Fruit fly (Drosophila melanogaster) whole organism, embryonic: ENCODE measurements around the gene Fatp1.

Experiments
- ATbp ChIP-seq: fragments of 200-800 bp; sonication (Bioruptor generic); optimal IDR thresholded peaks from 2 replicates; lab custom pipeline; 2017; ENCODE audit warnings: missing biosample characterization, mild to moderate bottlenecking, missing genetic modification characterization, missing genetic modification reagents
- Atf3 ChIP-seq: fragments of 200-800 bp; sonication (Bioruptor generic); optimal IDR thresholded peaks from 3 replicates; lab custom pipeline; 2016; ENCODE audit warnings: missing biosample characterization, missing genetic modification characterization
- Awh ChIP-seq: fragments of 200-800 bp; sonication (Bioruptor generic); IDR thresholded peaks from 2 replicates; pipeline ENCODE4, ENCODE4 v1.3.6; 2022; ENCODE audit warnings: missing biosample characterization, missing genetic modification characterization
- C15 ChIP-seq: fragments of 200-800 bp; sonication (Bioruptor generic); IDR thresholded peaks from 3 replicates; pipeline ENCODE4 v1.3.6; 2022; ENCODE audit warnings: missing biosample characterization, missing genetic modification characterization
- CG11560 ChIP-seq: fragments of 200-800 bp; sonication (Bioruptor generic); IDR thresholded peaks from 3 replicates; pipeline ENCODE4 v1.3.6; 2022; ENCODE audit warnings: missing biosample characterization, missing genetic modification characterization
- CG12071 ChIP-seq: fragments of 200-800 bp; sonication (Bioruptor generic); optimal IDR thresholded peaks from 3 replicates; lab custom pipeline; 2018; ENCODE audit warnings: missing biosample characterization, mild to moderate bottlenecking, missing genetic modification characterization
- CG12299 ChIP-seq: fragments of 200-800 bp; sonication (Bioruptor generic); optimal IDR thresholded peaks from 2 replicates; lab custom pipeline; 2018; ENCODE audit warnings: missing biosample characterization, mild to moderate bottlenecking, missing genetic modification characterization
- CG15073 ChIP-seq: fragments of 200-800 bp; sonication (Bioruptor generic); optimal IDR thresholded peaks from 2 replicates; lab custom pipeline; 2016; ENCODE audit warnings: missing biosample characterization, missing genetic modification characterization
- CG16815 ChIP-seq: fragments of 200-800 bp; sonication (Bioruptor generic); optimal IDR thresholded peaks from 3 replicates; lab custom pipeline; 2017; ENCODE audit warnings: missing biosample characterization, mild to moderate bottlenecking, missing genetic modification characterization
- CG1792 ChIP-seq: fragments of 200-800 bp; sonication (Bioruptor generic); optimal IDR thresholded peaks from 2 replicates; lab custom pipeline; 2016; ENCODE audit warnings: missing biosample characterization, missing genetic modification characterization
- CG2129 ChIP-seq: fragments of 200-800 bp; sonication (Bioruptor generic); IDR thresholded peaks from 2 replicates; pipeline ENCODE4 v1.3.6; 2022; ENCODE audit warnings: missing biosample characterization, missing genetic modification characterization; ENCODE audit not compliant: partially characterized antibody
- CG2199 ChIP-seq: fragments of 200-800 bp; sonication (Bioruptor generic); IDR thresholded peaks from 3 replicates; pipeline ENCODE4 v1.3.6; 2022; ENCODE audit warnings: missing biosample characterization, missing genetic modification characterization
- CG2875 ChIP-seq: fragments of 200-800 bp; sonication (Bioruptor generic); optimal IDR thresholded peaks from 2 replicates; lab custom pipeline; 2017; ENCODE audit warnings: missing biosample characterization, mild to moderate bottlenecking, missing genetic modification characterization, missing genetic modification reagents
- CG32532 ChIP-seq: fragments of 200-800 bp; sonication (Bioruptor generic); IDR thresholded peaks from 2 replicates; pipeline ENCODE4 v1.3.6; 2022; ENCODE audit warnings: missing biosample characterization, missing genetic modification characterization
- CG33213 ChIP-seq: fragments of 200-800 bp; sonication (Bioruptor generic); optimal IDR thresholded peaks from 3 replicates; lab custom pipeline; 2016; ENCODE audit warnings: missing biosample characterization, missing genetic modification characterization
- CG6175 ChIP-seq: fragments of 200-800 bp; sonication (Bioruptor generic); IDR thresholded peaks from 3 replicates; pipeline ENCODE4 v1.3.6; 2022; ENCODE audit warnings: missing biosample characterization, missing genetic modification characterization
- CG8924 ChIP-seq: fragments of 200-800 bp; optimal IDR thresholded peaks from 3 replicates; lab custom pipeline; 2019; ENCODE audit warnings: missing biosample characterization, mild to moderate bottlenecking, missing genetic modification characterization, moderate library complexity
- D19B ChIP-seq: fragments of 200-800 bp; sonication (Bioruptor generic); optimal IDR thresholded peaks from 2 replicates; lab custom pipeline; 2017; ENCODE audit warnings: missing biosample characterization, mild to moderate bottlenecking, missing genetic modification characterization
- Dll ChIP-seq: fragments of 200-800 bp; sonication (Bioruptor generic); IDR thresholded peaks from 4 replicates; pipeline ENCODE4 v1.3.6; 2022; ENCODE audit warnings: missing biosample characterization, missing genetic modification characterization; ENCODE audit not compliant: partially characterized antibody
- Dref ChIP-seq: fragments of 200-800 bp; sonication (Bioruptor generic); IDR thresholded peaks from 2 replicates; pipeline ENCODE4 v1.3.6; 2022; ENCODE audit warnings: missing biosample characterization, missing genetic modification characterization
- Ets65A ChIP-seq: fragments of 200-800 bp; sonication (Bioruptor generic); peaks from one replicate; lab custom pipeline; 2016; ENCODE audit warnings: missing biosample characterization, missing genetic modification characterization
- Gsc ChIP-seq: fragments of 200-800 bp; sonication (Bioruptor generic); IDR thresholded peaks from 2 replicates; pipeline ENCODE4 v1.3.6; 2022; ENCODE audit warnings: missing biosample characterization, missing genetic modification characterization
- HLHmδ ChIP-seq: fragments of 200-800 bp; sonication (Bioruptor generic); optimal IDR thresholded peaks from 2 replicates; lab custom pipeline; 2018; ENCODE audit warnings: missing biosample characterization, mild to moderate bottlenecking, missing genetic modification characterization, moderate library complexity
- Hmx ChIP-seq: fragments of 200-800 bp; sonication (Bioruptor generic); optimal IDR thresholded peaks from 2 replicates; lab custom pipeline; 2016; ENCODE audit warnings: missing biosample characterization, missing genetic modification characterization
- Hsf ChIP-seq: fragments of 200-800 bp; sonication (Bioruptor generic); optimal IDR thresholded peaks from 3 replicates; lab custom pipeline; 2016; ENCODE audit warnings: missing biosample characterization, missing genetic modification characterization
- MTF-1 ChIP-seq: fragments of 200-800 bp; sonication (Bioruptor generic); optimal IDR thresholded peaks from 2 replicates; lab custom pipeline; 2018; ENCODE audit warnings: missing biosample characterization, mild to moderate bottlenecking, missing genetic modification characterization, borderline replicate concordance
- Nf-YC ChIP-seq: fragments of 200-800 bp; optimal IDR thresholded peaks from 3 replicates; lab custom pipeline; 2019; ENCODE audit warnings: missing biosample characterization, mild to moderate bottlenecking, missing genetic modification characterization, moderate library complexity
- Six4 ChIP-seq: fragments of 200-800 bp; sonication (Bioruptor generic); optimal IDR thresholded peaks from 2 replicates; lab custom pipeline; 2016; ENCODE audit warnings: missing biosample characterization, missing genetic modification characterization
- Vsx1 ChIP-seq: fragments of 200-800 bp; sonication (Bioruptor generic); optimal IDR thresholded peaks from 2 replicates; lab custom pipeline; 2017; ENCODE audit warnings: missing biosample characterization, mild to moderate bottlenecking, missing genetic modification characterization, missing genetic modification reagents
- YL-1 ChIP-seq: fragments of 200-800 bp; sonication (Bioruptor generic); optimal IDR thresholded peaks from 3 replicates; lab custom pipeline; 2017; ENCODE audit warnings: missing biosample characterization, mild to moderate bottlenecking, missing genetic modification characterization
- ap ChIP-seq: fragments of 200-800 bp; sonication (Bioruptor generic); IDR thresholded peaks from 2 replicates; pipeline ENCODE4 v1.3.6; 2022; ENCODE audit warnings: missing biosample characterization, missing genetic modification characterization
- chif ChIP-seq, 2 experiments: fragments of 200-800 bp; sonication (Bioruptor generic); optimal IDR thresholded peaks; 3 replicates each; lab custom pipeline; 2016; ENCODE audit warnings: missing biosample characterization in 2 of 2, missing genetic modification characterization in 2 of 2
- ci ChIP-seq: fragments of 200-800 bp; sonication (Bioruptor generic); IDR thresholded peaks from 3 replicates; pipeline ENCODE4 v1.3.6; 2022; ENCODE audit warnings: missing biosample characterization, missing genetic modification characterization
- crc ChIP-seq: fragments of 200-800 bp; sonication (Bioruptor generic); optimal IDR thresholded peaks from 2 replicates; lab custom pipeline; 2016; ENCODE audit warnings: missing biosample characterization, missing genetic modification characterization
- dpn ChIP-seq, 2 experiments: fragments of 200-800 bp; sonication (Bioruptor generic); optimal IDR thresholded peaks; 3 replicates each; lab custom pipeline; 2016; ENCODE audit warnings: missing biosample characterization in 2 of 2, missing genetic modification characterization in 2 of 2
- ewg ChIP-seq: fragments of 200-800 bp; sonication (Bioruptor generic); optimal IDR thresholded peaks from 3 replicates; lab custom pipeline; 2017; ENCODE audit warnings: mild to moderate bottlenecking, missing biosample characterization, missing genetic modification reagents, missing genetic modification characterization
- fd3F ChIP-seq: fragments of 200-800 bp; sonication (Bioruptor generic); optimal IDR thresholded peaks from 2 replicates; lab custom pipeline; 2018; ENCODE audit warnings: missing biosample characterization, mild to moderate bottlenecking, missing genetic modification characterization, moderate library complexity
- gsb ChIP-seq: fragments of 200-800 bp; sonication (Bioruptor generic); IDR thresholded peaks from 2 replicates; pipeline ENCODE4 v1.3.6; 2022; ENCODE audit warnings: missing biosample characterization, missing genetic modification characterization
- ind ChIP-seq: fragments of 200-800 bp; sonication (Bioruptor generic); optimal IDR thresholded peaks from 3 replicates; lab custom pipeline; 2016; ENCODE audit warnings: missing biosample characterization, missing genetic modification characterization
- lov ChIP-seq, 2 experiments: fragments of 200-800 bp in 1 of 2; fragments of >200 bp in 1 of 2; sonication (Bioruptor generic) in 1 of 2; IDR thresholded peaks in 1 of 2; optimal IDR thresholded peaks in 1 of 2; 2 replicates in 1 of 2; 3 replicates in 1 of 2; pipeline versions ENCODE4 v1.3.6 to Lab custom; 2017 to 2022; ENCODE audit warnings: missing biosample characterization in 1 of 2, missing genetic modification characterization in 1 of 2
- org-1 ChIP-seq: fragments of 200-800 bp; sonication (Bioruptor generic); optimal IDR thresholded peaks from 2 replicates; lab custom pipeline; 2017; ENCODE audit warnings: missing biosample characterization, missing genetic modification characterization
- pb ChIP-seq: fragments of 200-800 bp; sonication (Bioruptor generic); optimal IDR thresholded peaks from 3 replicates; lab custom pipeline; 2016; ENCODE audit warnings: missing biosample characterization, missing genetic modification characterization
- phol ChIP-seq: fragments of 200-800 bp; sonication (Bioruptor generic); optimal IDR thresholded peaks from 3 replicates; lab custom pipeline; 2018; ENCODE audit warnings: missing biosample characterization, mild to moderate bottlenecking, missing genetic modification characterization, moderate library complexity
- pum ChIP-seq: fragments of 200-800 bp; sonication (Bioruptor generic); optimal IDR thresholded peaks from 2 replicates; lab custom pipeline; 2016; ENCODE audit warnings: missing biosample characterization, missing genetic modification characterization
- sens-2 ChIP-seq: fragments of 200-800 bp; sonication (Bioruptor generic); IDR thresholded peaks from 2 replicates; pipeline ENCODE4 v1.3.6; 2022; ENCODE audit warnings: missing biosample characterization, missing genetic modification characterization
- seq ChIP-seq: fragments of 200-800 bp; sonication (Bioruptor generic); IDR thresholded peaks from 2 replicates; pipeline ENCODE4 v1.3.6; 2022; ENCODE audit warnings: missing biosample characterization, missing genetic modification characterization
- slou ChIP-seq: fragments of 200-800 bp; sonication (Bioruptor generic); optimal IDR thresholded peaks from 3 replicates; lab custom pipeline; 2016; ENCODE audit warnings: missing biosample characterization, missing genetic modification characterization
- tna ChIP-seq: fragments of 200-800 bp; sonication (Bioruptor generic); IDR thresholded peaks from 2 replicates; pipeline ENCODE4 v1.3.6; 2022; ENCODE audit warnings: missing biosample characterization, missing genetic modification characterization; ENCODE audit not compliant: partially characterized antibody
- trem ChIP-seq: fragments of 200-800 bp; optimal IDR thresholded peaks from 3 replicates; lab custom pipeline; 2019; ENCODE audit warnings: missing biosample characterization, mild to moderate bottlenecking, missing genetic modification characterization, moderate library complexity
- zen ChIP-seq: fragments of 200-800 bp; sonication (Bioruptor generic); optimal IDR thresholded peaks from 3 replicates; lab custom pipeline; 2018; ENCODE audit warnings: missing biosample characterization, mild to moderate bottlenecking, missing genetic modification characterization, moderate library complexity
- zfh2 ChIP-seq: fragments of 200-800 bp; sonication (Bioruptor generic); optimal IDR thresholded peaks from 2 replicates; lab custom pipeline; 2016; ENCODE audit warnings: missing biosample characterization, missing genetic modification characterization

Gene Fatp1

dm6 chr2L:10565674-10566073, 48.7 kb upstream of the Fatp1 start (continued):
- TF ChIP-seq Hmx (GFP tag; lab: Kevin White, UChicago): no peak
- no peak for TF ChIP-seq CG15073
- no peak for TF ChIP-seq CG2199
- TF ChIP-seq tna: no peak
- TF ChIP-seq D19B: peak; percentile 41
- peak; percentile 19 for TF ChIP-seq slou (GFP tag; lab: Kevin White, UChicago)
- peak; percentile 70; the same call in 1 of the 2 replicates for TF ChIP-seq CG32532 (GFP tag; lab: Robert Waterston, UW)
- no peak for TF ChIP-seq zen (tag; lab: Kevin White, UChicago)
- no peak for TF ChIP-seq ewg (GFP tag; lab: Kevin White, UChicago)
- TF ChIP-seq Six4 (GFP tag; lab: Kevin White, UChicago): no peak
- no peak for TF ChIP-seq CG12299 (tag; lab: Kevin White, UChicago)
- no peak for TF ChIP-seq Atf3 (GFP tag; lab: Kevin White, UChicago)
- peak; percentile 22 for TF ChIP-seq chif (GFP tag; optimal IDR thresholded peaks at IDR 0.05; lab: Kevin White, UChicago)
- TF ChIP-seq HLHmδ (GFP tag; lab: Kevin White, UChicago): no peak
- TF ChIP-seq sens-2 (GFP tag; lab: Robert Waterston, UW): no peak
- no peak for TF ChIP-seq Vsx1 (GFP tag; lab: Kevin White, UChicago)
- no peak for TF ChIP-seq Dref (GFP tag; lab: Robert Waterston, UW)
- TF ChIP-seq pum: peak; percentile 14
- 0 out of 3 replicates have a peak, but pooled peaks have one; percentile 42 for TF ChIP-seq ci (GFP tag; lab: Robert Waterston, UW)
- TF ChIP-seq ind (GFP tag; lab: Kevin White, UChicago): peak; percentile 49
- peak; percentile 4 for TF ChIP-seq zfh2 (GFP tag; lab: Kevin White, UChicago)
- TF ChIP-seq CG1792: no peak
- TF ChIP-seq CG2875 (GFP tag; lab: Kevin White, UChicago): no peak
- peak; percentile 13 for TF ChIP-seq Hsf (GFP tag; lab: Kevin White, UChicago)
- TF ChIP-seq CG12071 (GFP tag; lab: Kevin White, UChicago): peak; percentile 44
- peak; percentile 25 to 37 for TF ChIP-seq dpn (GFP tag; optimal IDR thresholded peaks at IDR 0.05; lab: Kevin White, UChicago)
- TF ChIP-seq CG8924 (tag; lab: Kevin White, UChicago): peak; percentile 28
- no peak for TF ChIP-seq Nf-YC (tag; lab: Kevin White, UChicago)
- peak; percentile 17 for TF ChIP-seq crc (GFP tag; lab: Kevin White, UChicago)
- no peak for TF ChIP-seq ap (GFP tag; lab: Robert Waterston, UW)
- TF ChIP-seq CG33213 (GFP tag; lab: Kevin White, UChicago): no peak
- 0 out of 2 replicates have a peak, but pooled peaks have one; percentile 24 for TF ChIP-seq seq (GFP tag; lab: Robert Waterston, UW)
- no peak for TF ChIP-seq trem (tag; lab: Kevin White, UChicago)
- TF ChIP-seq CG6175 (GFP tag; lab: Robert Waterston, UW): no peak
- no peak for TF ChIP-seq gsb (GFP tag; lab: Robert Waterston, UW)
- TF ChIP-seq CG16815: peak; percentile 3
- no peak for TF ChIP-seq CG11560 (tag; lab: Robert Waterston, UW)
- TF ChIP-seq org-1 (GFP tag; lab: Kevin White, UChicago): peak; percentile 53
- no peak for TF ChIP-seq Gsc (GFP tag; lab: Robert Waterston, UW)
- no peak for TF ChIP-seq YL-1 (GFP tag; lab: Kevin White, UChicago)
- peak; percentile 2 for TF ChIP-seq Ets65A (GFP tag; lab: Kevin White, UChicago)
- TF ChIP-seq MTF-1 (GFP tag; lab: Kevin White, UChicago): no peak
- no peak for TF ChIP-seq ATbp (GFP tag; lab: Kevin White, UChicago)
- TF ChIP-seq fd3F (GFP tag; lab: Kevin White, UChicago): peak; percentile 19
- TF ChIP-seq C15: no peak
- TF ChIP-seq Dll (GFP tag; lab: Robert Waterston, UW): no peak
- peak; percentile 20 for TF ChIP-seq pb (GFP tag; lab: Kevin White, UChicago)
- TF ChIP-seq phol (tag; lab: Kevin White, UChicago): peak; percentile 6
- no peak for TF ChIP-seq lov (optimal IDR thresholded peaks at IDR 0.05; lab: Kevin White, UChicago)
- peak; percentile 21; the same call in 1 of the 3 replicates for TF ChIP-seq lov (GFP tag; IDR thresholded peaks at IDR 0.05; lab: Robert Waterston, UW)
- no peak for TF ChIP-seq CG2129
- TF ChIP-seq Awh: peak; percentile 53; the same call in 1 of the 2 replicates
